Worm (Caenorhabditis elegans): ENCODE measurements around the gene allo-1.

DNA sequence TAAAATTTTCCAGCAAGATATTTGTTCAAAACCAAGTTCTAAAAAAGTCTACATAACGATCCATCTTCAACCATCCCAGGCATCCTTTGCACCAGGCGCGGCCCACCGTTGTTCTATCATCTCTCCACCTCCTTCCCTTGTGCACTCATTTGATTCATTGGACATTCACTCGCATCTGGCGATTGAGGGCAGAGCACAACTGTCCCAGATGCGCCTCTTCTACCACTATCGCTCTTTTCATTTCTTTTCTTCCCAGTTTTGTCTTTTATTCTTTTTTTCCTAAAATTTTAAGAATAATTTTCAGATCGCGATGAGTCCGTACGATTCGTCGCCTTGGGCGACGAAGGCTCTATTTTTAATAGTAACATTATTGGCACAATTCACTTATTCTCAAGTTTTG lies 30.3 kb downstream of the allo-1 start, which contains the start of gene epi-1:
- no peak for TF ChIP-seq nhr-12 (tag; optimal IDR thresholded peaks at IDR 0.05)
- no peak for TF ChIP-seq ztf-11 (tag; optimal IDR thresholded peaks at IDR 0.05)
- TF ChIP-seq bed-3 (GFP tag; optimal IDR thresholded peaks at IDR 0.05), result no peak
- TF ChIP-seq M03D4.4 (tag; optimal IDR thresholded peaks at IDR 0.05), result no peak
- TF ChIP-seq elt-3 (tag; optimal IDR thresholded peaks at IDR 0.05), result no peak
- no peak for TF ChIP-seq ham-2 (GFP tag; optimal IDR thresholded peaks at IDR 0.05)
- no peak for TF ChIP-seq nhr-237 (tag; optimal IDR thresholded peaks at IDR 0.05)
- no peak for TF ChIP-seq cnd-1 (tag; optimal IDR thresholded peaks at IDR 0.05)
- no peak for TF ChIP-seq nhr-76 (tag; optimal IDR thresholded peaks at IDR 0.05)
- TF ChIP-seq pha-4 (tag; optimal IDR thresholded peaks at IDR 0.05), result no peak
- TF ChIP-seq snpc-4 (tag; optimal IDR thresholded peaks at IDR 0.05), result no peak

Data from whole organism, mixed stage, embryonic.